Worm (Caenorhabditis elegans): ENCODE measurements around the gene btb-19.

btb-19 gene

ce11 chrII:14528233-14528802, 6.4 kb upstream of the btb-19 start, which contains the start of the genes F57C2.5 and spat-1 (continued):
- TF ChIP-seq pha-4 (tag; optimal IDR thresholded peaks at IDR 0.05) = no peak
- peak; percentile 94 for TF ChIP-seq fax-1 (tag; optimal IDR thresholded peaks at IDR 0.05)
- TF ChIP-seq K02D7.2 (tag; optimal IDR thresholded peaks at IDR 0.05) = no peak
- peak; percentile 64 for TF ChIP-seq ceh-19 (GFP tag; optimal IDR thresholded peaks at IDR 0.05)
- TF ChIP-seq tbx-2 (tag; optimal IDR thresholded peaks at IDR 0.05) = peak; percentile 95
- peak; percentile 97 for TF ChIP-seq ceh-14 (tag; optimal IDR thresholded peaks at IDR 0.05)
- TF ChIP-seq Y22D7AL.16 (tag; optimal IDR thresholded peaks at IDR 0.05) = no peak
- no peak for TF ChIP-seq sox-4 (tag; optimal IDR thresholded peaks at IDR 0.05)
- TF ChIP-seq pros-1 (tag; optimal IDR thresholded peaks at IDR 0.05) = no peak
- TF ChIP-seq ceh-24 (tag; optimal IDR thresholded peaks at IDR 0.05) = peak; percentile 53
- TF ChIP-seq nfya-1 (tag; optimal IDR thresholded peaks at IDR 0.05) = peak; percentile 68
- peak; percentile 99 for TF ChIP-seq ceh-31 (tag; optimal IDR thresholded peaks at IDR 0.05)
- TF ChIP-seq ets-4 (tag; optimal IDR thresholded peaks at IDR 0.05) = peak; percentile 97
- TF ChIP-seq ceh-48 (tag; optimal IDR thresholded peaks at IDR 0.05) = no peak
- peak; percentile 70 for TF ChIP-seq ceh-18 (tag; optimal IDR thresholded peaks at IDR 0.05)
- no peak for TF ChIP-seq ceh-6 (GFP tag; optimal IDR thresholded peaks at IDR 0.05)
- peak; percentile 96 for TF ChIP-seq hlh-8 (tag; optimal IDR thresholded peaks at IDR 0.05)

DNA sequence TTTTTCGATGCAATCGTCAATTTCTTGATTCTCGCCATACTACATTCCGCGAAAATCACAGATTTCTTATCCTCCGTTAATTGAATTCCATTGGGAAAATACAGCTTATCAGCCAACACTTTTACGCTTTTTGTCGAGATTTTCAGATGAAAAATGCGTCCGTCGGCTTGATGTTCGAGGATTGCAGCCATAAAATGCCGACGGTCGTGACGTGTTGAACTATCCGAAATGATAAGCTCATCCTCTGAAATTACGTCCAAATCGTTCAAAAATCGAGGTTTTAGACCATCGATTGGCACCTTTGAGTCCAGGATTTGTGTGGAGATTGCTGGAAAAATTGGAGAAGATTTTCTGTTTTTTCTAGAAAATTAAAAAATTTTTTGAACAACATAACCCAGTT, 5.2 kb upstream of the btb-19 start:
- TF ChIP-seq ttx-3 (tag; optimal IDR thresholded peaks at IDR 0.05) = no peak
- TF ChIP-seq zip-5 (tag; optimal IDR thresholded peaks at IDR 0.05) = no peak
- no peak for TF ChIP-seq mec-3 (tag; optimal IDR thresholded peaks at IDR 0.05; ENCODE audit: borderline replicate concordance)
- no peak for TF ChIP-seq ceh-31 (tag; optimal IDR thresholded peaks at IDR 0.05)
- TF ChIP-seq fax-1 (tag; optimal IDR thresholded peaks at IDR 0.05) = no peak
- no peak for TF ChIP-seq ceh-45 (GFP tag; IDR thresholded peaks at IDR 0.05)
- no peak for TF ChIP-seq ceh-6 (GFP tag; optimal IDR thresholded peaks at IDR 0.05)
- TF ChIP-seq unc-55 (GFP tag; optimal IDR thresholded peaks at IDR 0.05) = no peak
- TF ChIP-seq T23F11.4 (GFP tag; optimal IDR thresholded peaks at IDR 0.05) = no peak
- TF ChIP-seq ahr-1 (tag; optimal IDR thresholded peaks at IDR 0.05) = no peak
- TF ChIP-seq ama-1 (optimal IDR thresholded peaks at IDR 0.05) = no peak
- TF ChIP-seq ceh-2 (tag; optimal IDR thresholded peaks at IDR 0.05) = no peak
- no peak for TF ChIP-seq pros-1 (tag; optimal IDR thresholded peaks at IDR 0.05)
- no peak for TF ChIP-seq che-1 (tag; optimal IDR thresholded peaks at IDR 0.05)

- TF ChIP-seq mec-3 (tag; optimal IDR thresholded peaks at IDR 0.05; ENCODE audit: borderline replicate concordance) (no peak), pha-2 (tag; optimal IDR thresholded peaks at IDR 0.05) (no peak), unc-55 (GFP tag; optimal IDR thresholded peaks at IDR 0.05) (no peak), C38D4.7 (GFP tag; optimal IDR thresholded peaks at IDR 0.05) (no peak), nfya-1 (tag; optimal IDR thresholded peaks at IDR 0.05) (no peak), T23F11.4 (GFP tag; optimal IDR thresholded peaks at IDR 0.05) (no peak), npax-4 (tag; optimal IDR thresholded peaks at IDR 0.05) (no peak), ceh-18 (tag; optimal IDR thresholded peaks at IDR 0.05) (no peak), fkh-10 (GFP tag; optimal IDR thresholded peaks at IDR 0.05) (no peak), ceh-9 (tag; optimal IDR thresholded peaks at IDR 0.05) (no peak), elt-4 (tag; optimal IDR thresholded peaks at IDR 0.05) (no peak), nhr-232 (tag; optimal IDR thresholded peaks at IDR 0.05) (no peak)
Observed at ce11 chrII:14525013-14525412, 3.1 kb upstream of the btb-19 start, which contains the start of gene F57C2.4. Gene F57C2.4 (plus strand): TSS chrII:14525313.

- no peak for TF ChIP-seq F13H6.1 (tag; optimal IDR thresholded peaks at IDR 0.05)
- TF ChIP-seq rnt-1 (tag; optimal IDR thresholded peaks at IDR 0.05) = no peak
- no peak for TF ChIP-seq fax-1 (tag; optimal IDR thresholded peaks at IDR 0.05)
- TF ChIP-seq unc-86 (tag; optimal IDR thresholded peaks at IDR 0.05) = no peak
- no peak for TF ChIP-seq K02D7.2 (tag; optimal IDR thresholded peaks at IDR 0.05)
- TF ChIP-seq elt-2 (tag; optimal IDR thresholded peaks at IDR 0.05) = no peak
- TF ChIP-seq ceh-14 (tag; optimal IDR thresholded peaks at IDR 0.05) = no peak
- no peak for TF ChIP-seq T23F11.4 (GFP tag; optimal IDR thresholded peaks at IDR 0.05)
- no peak for TF ChIP-seq ceh-48 (tag; optimal IDR thresholded peaks at IDR 0.05)
- TF ChIP-seq pha-2 (tag; optimal IDR thresholded peaks at IDR 0.05) = no peak
- TF ChIP-seq tbx-2 (tag; optimal IDR thresholded peaks at IDR 0.05) = no peak
- no peak for TF ChIP-seq npax-4 (tag; optimal IDR thresholded peaks at IDR 0.05)
- no peak for TF ChIP-seq K09A11.1 (tag; optimal IDR thresholded peaks at IDR 0.05; ENCODE audit: insufficient read depth)
Observed at ce11 chrII:14523645-14524223, 1.8 kb upstream of the btb-19 start, which contains the start of gene pot-2. Gene pot-2 (plus strand): TSS chrII:14524173.

Data from whole organism, late embryonic.